Fruit fly (Drosophila melanogaster): ENCODE data around the gene cher.

DNA sequence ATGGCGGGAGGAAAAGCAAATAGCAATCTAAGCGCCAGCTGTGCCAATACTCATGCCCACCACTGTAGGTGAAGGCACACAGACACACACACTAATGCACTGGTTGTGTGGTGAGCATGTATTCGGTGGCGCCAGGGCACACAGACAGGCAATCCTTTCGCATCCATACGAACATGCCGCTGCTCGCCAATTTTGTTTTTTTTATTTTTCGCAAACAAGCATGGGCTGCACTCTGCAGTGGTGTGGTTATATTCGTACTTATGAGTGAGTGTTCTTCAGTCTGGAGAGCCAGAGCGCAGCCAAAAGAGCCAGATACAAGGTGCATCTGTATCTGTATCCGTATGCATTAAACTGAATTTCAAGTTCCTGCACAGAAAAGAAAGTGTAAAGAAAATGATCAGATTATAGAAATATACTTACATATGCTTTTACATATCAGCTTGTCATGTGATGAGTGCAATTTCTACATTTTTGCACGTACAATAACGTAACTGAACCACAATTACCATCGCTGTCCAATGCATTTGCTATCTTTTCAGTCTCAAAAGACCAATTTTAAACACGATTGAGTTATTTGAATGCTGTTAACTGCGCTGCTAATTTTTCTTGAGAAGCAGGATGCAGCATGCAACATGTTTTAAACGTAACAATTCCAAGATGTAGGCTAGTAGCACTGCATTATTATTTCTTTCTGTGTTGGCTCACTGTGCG is 65.9 kb downstream of the cher start:
- peak; percentile 34 for TF ChIP-seq CG7101 (tag; optimal IDR thresholded peaks at IDR 0.05)
- TF ChIP-seq CG11617 (GFP tag; optimal IDR thresholded peaks at IDR 0.05), result peak; percentile 56
- TF ChIP-seq cnc (optimal IDR thresholded peaks at IDR 0.05), result no peak

Measured in whole organism, adult.